Fruit fly (Drosophila melanogaster): Measurements from ENCODE around the gene nrv2.

dm6 chr2L:6836114-6836513, 37.5 kb upstream of the nrv2 start:
- TF ChIP-seq CG13123 (GFP tag; optimal IDR thresholded peaks at IDR 0.05), result no peak
- no peak for TF ChIP-seq Oli (tag; optimal IDR thresholded peaks at IDR 0.05)
- TF ChIP-seq CG14667 (GFP tag; IDR thresholded peaks at IDR 0.05), result no peak
- TF ChIP-seq dm (GFP tag; optimal IDR thresholded peaks at IDR 0.05), result no peak
- TF ChIP-seq Dek (tag; optimal IDR thresholded peaks at IDR 0.05), result no peak
- no peak for TF ChIP-seq lbe (GFP tag; optimal IDR thresholded peaks at IDR 0.05)
- TF ChIP-seq ssp (GFP tag; IDR thresholded peaks at IDR 0.05), result no peak
- TF ChIP-seq CG3726 (GFP tag; IDR thresholded peaks at IDR 0.05), result no peak
- no peak for TF ChIP-seq fru (optimal IDR thresholded peaks at IDR 0.05)
- TF ChIP-seq PHDP (tag; optimal IDR thresholded peaks at IDR 0.05), result no peak
